Worm (Caenorhabditis elegans): ENCODE measurements around the gene F26A1.3.

DNA sequence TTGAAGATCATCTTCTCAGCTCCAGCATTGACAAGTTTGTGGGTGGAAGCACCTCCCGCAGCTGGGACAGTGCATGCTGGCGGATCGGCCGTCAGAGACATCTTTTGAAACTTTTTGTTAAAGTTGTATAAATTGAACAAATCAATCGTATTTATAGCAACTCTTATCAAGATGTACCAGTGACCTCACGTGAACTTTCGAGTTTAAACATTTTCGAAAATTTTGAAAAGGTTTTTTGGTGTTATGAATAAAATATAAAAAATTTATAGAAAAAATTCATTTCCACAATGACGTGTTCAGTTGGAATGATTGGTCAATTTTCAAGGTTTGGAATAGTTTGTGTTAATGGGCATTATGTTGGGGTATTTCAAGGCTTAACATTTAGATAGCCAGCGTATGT, 41.9 kb downstream of the F26A1.3 start, which contains the start of the genes msd-4 and C35D10.3:
- no peak for TF ChIP-seq unc-55 (GFP tag; optimal IDR thresholded peaks at IDR 0.05)
- TF ChIP-seq ceh-6 (GFP tag; optimal IDR thresholded peaks at IDR 0.05) = no peak
- TF ChIP-seq unc-42 (tag; optimal IDR thresholded peaks at IDR 0.05) = no peak
- no peak for TF ChIP-seq zip-5 (tag; optimal IDR thresholded peaks at IDR 0.05)
- no peak for TF ChIP-seq mec-3 (tag; optimal IDR thresholded peaks at IDR 0.05; ENCODE audit: borderline replicate concordance)
- TF ChIP-seq pha-4 (tag; optimal IDR thresholded peaks at IDR 0.05) = no peak
- TF ChIP-seq pag-3 (tag; optimal IDR thresholded peaks at IDR 0.05; ENCODE audit: borderline replicate concordance) = no peak
- TF ChIP-seq hlh-30 (tag; optimal IDR thresholded peaks at IDR 0.05; ENCODE audit: insufficient read depth) = no peak
- no peak for TF ChIP-seq sox-2 (GFP tag; IDR thresholded peaks at IDR 0.05)
- TF ChIP-seq ceh-48 (tag; optimal IDR thresholded peaks at IDR 0.05) = no peak
- no peak for TF ChIP-seq tbx-2 (tag; optimal IDR thresholded peaks at IDR 0.05)
